Worm (Caenorhabditis elegans) whole organism, L1 larva: ENCODE results near the gene M05D6.2.
A peak's percentile ranks its signal among the peaks of the same experiment; 100 is the strongest.

Experiments used
- F16B12.6 ChIP-seq: fragments of 150-350 bp; optimal IDR thresholded peaks from 2 replicates; lab custom pipeline; 2014; ENCODE audit warnings: missing biosample characterization, missing genetic modification characterization
- ama-1 ChIP-seq: fragments of 150-350 bp; optimal IDR thresholded peaks from 2 replicates; lab custom pipeline; 2014
- blmp-1 ChIP-seq: fragments of 150-350 bp; optimal IDR thresholded peaks from 2 replicates; lab custom pipeline; 2014; ENCODE audit warnings: missing biosample characterization, missing genetic modification characterization
- dpl-1 ChIP-seq, 3 experiments: fragments of 150-350 bp in 2 of 3; sonication (generic microtip) in 1 of 3; optimal IDR thresholded peaks; 2 replicates each; lab custom pipeline; 2014 to 2017; ENCODE audit warnings: missing biosample characterization in 3 of 3, missing genetic modification characterization in 3 of 3, missing genetic modification reagents in 3 of 3
- efl-1 ChIP-seq, 4 experiments: fragments of 150-350 bp; optimal IDR thresholded peaks in 3 of 4; peaks in 1 of 4; 1 replicate in 1 of 4; 2 replicates in 3 of 4; lab custom pipeline; 2014; ENCODE audit warnings: missing biosample characterization in 2 of 4, missing genetic modification characterization in 2 of 4, missing genetic modification reagents in 2 of 4
- elt-2 ChIP-seq: sonication (generic microtip); optimal IDR thresholded peaks from 2 replicates; lab custom pipeline; 2016; ENCODE audit warnings: missing genetic modification characterization, mild to moderate bottlenecking, inconsistent platforms, missing compliant biosample characterization, missing genetic modification reagents
- hpl-2 ChIP-seq: fragments of 150-350 bp; optimal IDR thresholded peaks from 2 replicates; lab custom pipeline; 2014; ENCODE audit warnings: missing biosample characterization, missing genetic modification reagents, missing genetic modification characterization
- lin-13 ChIP-seq: fragments of 150-350 bp; optimal IDR thresholded peaks from 2 replicates; lab custom pipeline; 2014; ENCODE audit warnings: missing biosample characterization, missing genetic modification reagents, missing genetic modification characterization
- lir-3 ChIP-seq: sonication (generic microtip); optimal IDR thresholded peaks from 2 replicates; lab custom pipeline; 2016; ENCODE audit warnings: mild to moderate bottlenecking, missing genetic modification characterization, moderate library complexity, missing compliant biosample characterization; ENCODE audit not compliant: poor library complexity
- nhr-11 ChIP-seq: fragments of 150-350 bp; optimal IDR thresholded peaks from 2 replicates; lab custom pipeline; 2014; ENCODE audit warnings: missing biosample characterization, missing genetic modification characterization
- pag-3 ChIP-seq: sonication (generic microtip); optimal IDR thresholded peaks from 2 replicates; lab custom pipeline; 2017; ENCODE audit warnings: missing genetic modification characterization, mild to moderate bottlenecking, missing compliant biosample characterization, antibody characterized with exemption, borderline replicate concordance; ENCODE audit not compliant: insufficient read depth
- snpc-4 ChIP-seq: fragments of 150-350 bp; optimal IDR thresholded peaks from 2 replicates; lab custom pipeline; 2014; ENCODE audit warnings: missing biosample characterization, missing genetic modification characterization
- sox-4 ChIP-seq: sonication (generic microtip); optimal IDR thresholded peaks from 2 replicates; lab custom pipeline; 2016; ENCODE audit warnings: missing genetic modification characterization, missing compliant biosample characterization
- unc-98 ChIP-seq: fragments of 200-800 bp; sonication (Bioruptor generic); IDR thresholded peaks from 2 replicates; pipeline ENCODE4 v1.3.6; 2022; ENCODE audit warnings: missing genetic modification characterization, missing compliant biosample characterization

ce11 chrII:8440097-8440496 lies 27.8 kb upstream of the M05D6.2 start:
- TF ChIP-seq efl-1 (optimal IDR thresholded peaks at IDR 0.05; lab: Kevin White, UChicago) = no peak
- no peak for TF ChIP-seq efl-1 (GFP tag; optimal IDR thresholded peaks at IDR 0.05 in 1 of 2; lab: Kevin White, UChicago)
- TF ChIP-seq ama-1 (lab: Kevin White, UChicago) = peak; percentile 2
- TF ChIP-seq hpl-2 (GFP tag; lab: Kevin White, UChicago) = no peak
- TF ChIP-seq pag-3 (tag; lab: Kevin White, UChicago) = no peak
- no peak for TF ChIP-seq lin-13
- no peak for TF ChIP-seq unc-98 (GFP tag; lab: Robert Waterston, UW)
- peak; percentile 17 for TF ChIP-seq blmp-1 (tag; lab: Kevin White, UChicago)
- TF ChIP-seq nhr-11 = no peak
- TF ChIP-seq snpc-4 (tag; lab: Kevin White, UChicago) = no peak
- TF ChIP-seq F16B12.6 (tag; lab: Kevin White, UChicago) = no peak
- TF ChIP-seq sox-4 (tag; lab: Kevin White, UChicago) = no peak
- no peak for TF ChIP-seq elt-2 (tag; lab: Kevin White, UChicago)
- no peak for TF ChIP-seq lir-3 (tag; lab: Kevin White, UChicago)
- no peak for TF ChIP-seq dpl-1 (GFP tag; optimal IDR thresholded peaks at IDR 0.05; lab: Kevin White, UChicago)
